Worm (Caenorhabditis elegans) whole organism, L4 larva: Measurements from ENCODE around the gene his-5.

Source experiments
- F37D6.2 ChIP-seq: sonication (generic microtip); optimal IDR thresholded peaks from 2 replicates; lab custom pipeline; 2016; ENCODE audit warnings: mild to moderate bottlenecking, missing genetic modification characterization, missing compliant biosample characterization
- Y5F2A.4 ChIP-seq: fragments of 200-800 bp; sonication (Bioruptor generic); optimal IDR thresholded peaks from 2 replicates; lab custom pipeline; 2018; ENCODE audit warnings: mild to moderate bottlenecking, missing genetic modification characterization, missing compliant biosample characterization
- ZK337.2 ChIP-seq: fragments of 200-800 bp; sonication (Bioruptor generic); IDR thresholded peaks from 2 replicates; pipeline ENCODE4 v1.3.6; 2022; ENCODE audit warnings: missing genetic modification reagents, missing genetic modification characterization, missing compliant biosample characterization
- ZK546.5 ChIP-seq, 2 experiments: sonication (generic microtip); optimal IDR thresholded peaks; 2 replicates each; lab custom pipeline; 2017; ENCODE audit warnings: missing biosample characterization in 2 of 2, missing genetic modification characterization in 2 of 2
- aha-1 ChIP-seq: fragments of 150-350 bp; peaks from one replicate; lab custom pipeline; 2014; ENCODE audit warnings: missing biosample characterization, missing genetic modification characterization
- aly-2 ChIP-seq: sonication (generic microtip); optimal IDR thresholded peaks from 2 replicates; lab custom pipeline; 2018; ENCODE audit warnings: missing biosample characterization, missing genetic modification characterization
- arid-1 ChIP-seq: fragments of 200-800 bp; sonication (Bioruptor generic); conservative IDR thresholded peaks from 2 replicates; pipeline ENCODE4 v1.3.6; 2022; ENCODE audit warnings: missing genetic modification reagents, missing genetic modification characterization, missing compliant biosample characterization
- attf-4 ChIP-seq: sonication (generic microtip); optimal IDR thresholded peaks from 3 replicates; lab custom pipeline; 2017; ENCODE audit warnings: missing biosample characterization, missing genetic modification characterization
- ces-1 ChIP-seq: fragments of 150-350 bp; sonication (generic microtip); optimal IDR thresholded peaks from 4 replicates; lab custom pipeline; 2014; ENCODE audit warnings: missing biosample characterization, missing genetic modification reagents, missing genetic modification characterization
- ctbp-1 ChIP-seq: fragments of 200-800 bp; sonication (Bioruptor generic); IDR thresholded peaks from 2 replicates; pipeline ENCODE4 v1.3.6; 2022; ENCODE audit warnings: missing genetic modification reagents, missing genetic modification characterization, missing compliant biosample characterization
- daf-12 ChIP-seq: fragments of 150-350 bp; optimal IDR thresholded peaks from 2 replicates; lab custom pipeline; 2014; ENCODE audit warnings: missing biosample characterization, missing genetic modification reagents, missing genetic modification characterization
- daf-16 ChIP-seq, 3 experiments: sonication (generic microtip); optimal IDR thresholded peaks; 2 replicates each; lab custom pipeline; 2016 to 2017; ENCODE audit warnings: missing genetic modification characterization in 3 of 3, missing genetic modification reagents in 3 of 3, mild to moderate bottlenecking in 2 of 3, missing compliant biosample characterization in 2 of 3, missing biosample characterization in 1 of 3, moderate library complexity in 1 of 3
- dmd-6 ChIP-seq: fragments of 200-800 bp; sonication (Bioruptor generic); IDR thresholded peaks from 2 replicates; pipeline ENCODE4 v1.3.6; 2022; ENCODE audit warnings: missing genetic modification reagents, missing genetic modification characterization, missing compliant biosample characterization
- dmd-9 ChIP-seq: fragments of 200-800 bp; sonication (Bioruptor generic); IDR thresholded peaks from 2 replicates; pipeline ENCODE4 v1.3.6; 2022; ENCODE audit warnings: missing genetic modification reagents, missing genetic modification characterization, missing compliant biosample characterization
- egl-27 ChIP-seq: sonication (generic microtip); optimal IDR thresholded peaks from 3 replicates; lab custom pipeline; 2017; ENCODE audit warnings: missing biosample characterization, missing genetic modification reagents, missing genetic modification characterization
- hif-1 ChIP-seq, 2 experiments: sonication (generic microtip); optimal IDR thresholded peaks; 2 replicates each; lab custom pipeline; 2016 to 2017; ENCODE audit warnings: missing compliant biosample characterization in 2 of 2, missing genetic modification characterization in 2 of 2, missing genetic modification reagents in 2 of 2, missing genotype in 2 of 2, mild to moderate bottlenecking in 1 of 2
- hlh-11 ChIP-seq: fragments of 200-800 bp; sonication (Bioruptor generic); optimal IDR thresholded peaks from 2 replicates; lab custom pipeline; 2018; ENCODE audit warnings: mild to moderate bottlenecking, missing genetic modification characterization, missing compliant biosample characterization
- hmg-1.1 ChIP-seq: fragments of 200-800 bp; sonication (Bioruptor generic); IDR thresholded peaks from 2 replicates; pipeline ENCODE4 v1.3.6; 2022; ENCODE audit warnings: missing genetic modification reagents, missing genetic modification characterization, missing compliant biosample characterization
- jun-1 ChIP-seq: fragments of 150-350 bp; optimal IDR thresholded peaks from 2 replicates; lab custom pipeline; 2014; ENCODE audit warnings: missing biosample characterization, missing genetic modification reagents, missing genetic modification characterization
- lim-7 ChIP-seq: fragments of 200-800 bp; sonication (Bioruptor generic); IDR thresholded peaks from 2 replicates; pipeline ENCODE4 v1.3.6; 2022; ENCODE audit warnings: missing genetic modification characterization, missing compliant biosample characterization
- lin-1 ChIP-seq: fragments of 200-800 bp; sonication (Bioruptor generic); IDR thresholded peaks from 2 replicates; pipeline ENCODE4 v1.3.6; 2022; ENCODE audit warnings: missing genetic modification reagents, missing genetic modification characterization, missing compliant biosample characterization
- lin-29 ChIP-seq: fragments of 200-800 bp; sonication (Bioruptor generic); IDR thresholded peaks from 2 replicates; pipeline ENCODE4 v1.3.6; 2022; ENCODE audit warnings: missing genetic modification reagents, missing genetic modification characterization, missing compliant biosample characterization
- lin-38 ChIP-seq: fragments of 200-800 bp; sonication (Bioruptor generic); IDR thresholded peaks from 2 replicates; pipeline ENCODE4 v1.3.6; 2022; ENCODE audit warnings: missing genetic modification reagents, missing genetic modification characterization, missing compliant biosample characterization
- lin-39 ChIP-seq: fragments of 150-350 bp; optimal IDR thresholded peaks from 2 replicates; lab custom pipeline; 2014; ENCODE audit warnings: missing biosample characterization, missing genetic modification reagents, missing genetic modification characterization
- lir-3 ChIP-seq: sonication (generic microtip); optimal IDR thresholded peaks from 2 replicates; lab custom pipeline; 2016; ENCODE audit warnings: mild to moderate bottlenecking, missing genetic modification characterization, missing compliant biosample characterization
- lsy-2 ChIP-seq, 2 experiments: fragments of 150-350 bp in 1 of 2; sonication (generic microtip) in 1 of 2; optimal IDR thresholded peaks; 2 replicates each; lab custom pipeline; 2014 to 2017; ENCODE audit warnings: missing biosample characterization in 2 of 2, missing genetic modification characterization in 2 of 2
- madf-5 ChIP-seq, 2 experiments: fragments of 200-800 bp; sonication (Bioruptor generic); IDR thresholded peaks; 2 replicates each; pipeline ENCODE4 v1.3.6; 2022; ENCODE audit warnings: missing compliant biosample characterization in 2 of 2, missing genetic modification characterization in 2 of 2
- madf-9 ChIP-seq: fragments of 200-800 bp; sonication (Bioruptor generic); conservative IDR thresholded peaks from 2 replicates; pipeline ENCODE4 v1.3.6; 2022; ENCODE audit warnings: missing genetic modification reagents, missing genetic modification characterization, missing compliant biosample characterization
- mdt-29 ChIP-seq: fragments of 200-800 bp; sonication (Bioruptor generic); IDR thresholded peaks from 2 replicates; pipeline ENCODE4 v1.3.6; 2022; ENCODE audit warnings: missing genetic modification reagents, missing genetic modification characterization, missing compliant biosample characterization
- mxl-2 ChIP-seq: fragments of 200-800 bp; sonication (Bioruptor generic); conservative IDR thresholded peaks from 2 replicates; pipeline ENCODE4 v1.3.6; 2022; ENCODE audit warnings: missing genetic modification reagents, missing genetic modification characterization, missing compliant biosample characterization
- mxl-3 ChIP-seq: fragments of 200-800 bp; sonication (Bioruptor generic); optimal IDR thresholded peaks from 2 replicates; lab custom pipeline; 2018; ENCODE audit warnings: mild to moderate bottlenecking, missing genetic modification characterization, missing compliant biosample characterization
- nhr-10 ChIP-seq: fragments of 150-350 bp; optimal IDR thresholded peaks from 2 replicates; lab custom pipeline; 2014; ENCODE audit warnings: missing biosample characterization, missing genetic modification characterization
- nhr-102 ChIP-seq: sonication (generic microtip); optimal IDR thresholded peaks from 2 replicates; lab custom pipeline; 2016; ENCODE audit warnings: mild to moderate bottlenecking, missing genetic modification characterization, moderate library complexity, missing compliant biosample characterization
- nhr-111 ChIP-seq: fragments of 200-800 bp; sonication (Bioruptor generic); optimal IDR thresholded peaks from 2 replicates; lab custom pipeline; 2018; ENCODE audit warnings: mild to moderate bottlenecking, missing genetic modification characterization, missing compliant biosample characterization
- nhr-25 ChIP-seq: sonication (generic microtip); optimal IDR thresholded peaks from 2 replicates; lab custom pipeline; 2017; ENCODE audit warnings: missing genetic modification characterization, mild to moderate bottlenecking, missing compliant biosample characterization, antibody characterized with exemption, moderate library complexity, borderline replicate concordance; ENCODE audit not compliant: insufficient read depth
- nhr-28 ChIP-seq: fragments of 150-350 bp; optimal IDR thresholded peaks from 2 replicates; lab custom pipeline; 2014; ENCODE audit warnings: missing biosample characterization, missing genetic modification characterization
- pha-4 ChIP-seq, 2 experiments: fragments of 150-350 bp in 1 of 2; fragments of 200-800 bp in 1 of 2; sonication (Bioruptor generic) in 1 of 2; IDR thresholded peaks in 1 of 2; optimal IDR thresholded peaks in 1 of 2; 2 replicates each; pipeline versions ENCODE4 v1.3.6 to Lab custom; 2014 to 2022; ENCODE audit warnings: missing genetic modification characterization in 2 of 2, missing genetic modification reagents in 2 of 2, missing biosample characterization in 1 of 2, missing compliant biosample characterization in 1 of 2
- php-3 ChIP-seq: fragments of 200-800 bp; sonication (Bioruptor generic); IDR thresholded peaks from 2 replicates; pipeline ENCODE4 v1.3.6; 2022; ENCODE audit warnings: missing genetic modification reagents, missing genetic modification characterization, missing compliant biosample characterization
- set-16 ChIP-seq: fragments of 200-800 bp; sonication (Bioruptor generic); IDR thresholded peaks from 2 replicates; pipeline ENCODE4 v1.3.6; 2022; ENCODE audit warnings: missing genetic modification reagents, missing genetic modification characterization, missing compliant biosample characterization
- skn-1 ChIP-seq: fragments of 150-350 bp; optimal IDR thresholded peaks from 2 replicates; lab custom pipeline; 2014; ENCODE audit warnings: missing biosample characterization, missing genetic modification characterization
- snpc-1.2 ChIP-seq: fragments of 200-800 bp; sonication (Bioruptor generic); IDR thresholded peaks from 2 replicates; pipeline ENCODE4 v1.3.6; 2022; ENCODE audit warnings: missing genetic modification reagents, missing genetic modification characterization, missing compliant biosample characterization
- spr-3 ChIP-seq: fragments of 200-800 bp; sonication (Bioruptor generic); optimal IDR thresholded peaks from 2 replicates; lab custom pipeline; 2018; ENCODE audit warnings: mild to moderate bottlenecking, missing genetic modification characterization, missing compliant biosample characterization
- vab-7 ChIP-seq: fragments of 200-800 bp; sonication (Bioruptor generic); IDR thresholded peaks from 2 replicates; pipeline ENCODE4 v1.3.6; 2022; ENCODE audit warnings: missing genetic modification reagents, missing genetic modification characterization, missing compliant biosample characterization
- zfp-2 ChIP-seq: sonication (generic microtip); optimal IDR thresholded peaks from 2 replicates; lab custom pipeline; 2016; ENCODE audit warnings: mild to moderate bottlenecking, missing genetic modification characterization, missing compliant biosample characterization
- zfp-3 ChIP-seq: fragments of 200-800 bp; sonication (Bioruptor generic); conservative IDR thresholded peaks from 2 replicates; pipeline ENCODE4 v1.3.6; 2022; ENCODE audit warnings: missing genetic modification reagents, missing genetic modification characterization, missing compliant biosample characterization
- zip-11 ChIP-seq: fragments of 200-800 bp; sonication (Bioruptor generic); IDR thresholded peaks from 2 replicates; pipeline ENCODE4 v1.3.6; 2022; ENCODE audit warnings: missing genetic modification characterization, missing compliant biosample characterization
- ztf-11 ChIP-seq: fragments of 150-350 bp; optimal IDR thresholded peaks from 2 replicates; lab custom pipeline; 2014; ENCODE audit warnings: missing biosample characterization, missing genetic modification characterization

The his-5 gene

DNA sequence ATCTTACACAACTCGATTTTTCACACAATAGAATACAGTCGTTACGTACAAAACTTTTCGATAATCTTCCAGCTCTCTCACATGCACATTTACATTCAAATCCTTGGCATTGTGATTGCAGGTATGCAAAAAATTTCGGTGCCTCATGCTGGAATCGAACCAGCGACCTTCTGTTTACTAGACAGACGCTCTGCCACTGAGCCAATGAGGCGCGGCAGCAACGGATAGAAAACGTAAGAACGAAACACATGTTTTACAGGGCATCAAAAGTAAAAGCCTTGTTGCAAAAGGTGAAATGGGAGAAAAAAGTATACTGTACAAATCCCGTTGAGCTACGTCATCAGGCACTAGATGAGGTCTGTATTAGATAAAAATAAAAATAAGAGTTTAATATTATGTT lies 39.0 kb upstream of the his-5 start (continued):
- TF ChIP-seq lin-1 (GFP tag; lab: Robert Waterston, UW) (0 out of 2 replicates have a peak, but pooled peaks have one; percentile 11), arid-1 (GFP tag; lab: Robert Waterston, UW) (peak; percentile 43; the same call in 1 of the 2 replicates), ZK337.2 (no peak), hif-1 (tag; optimal IDR thresholded peaks at IDR 0.05; lab: Kevin White, UChicago) (no peak), ctbp-1 (GFP tag; lab: Robert Waterston, UW) (peak; percentile 72), lim-7 (GFP tag; lab: Robert Waterston, UW) (peak; percentile 69), lsy-2 (tag; optimal IDR thresholded peaks at IDR 0.05; lab: Kevin White, UChicago) (no peak), nhr-25 (no peak), set-16 (no peak), nhr-10 (tag; lab: Kevin White, UChicago) (no peak), aha-1 (no peak), pha-4 (GFP tag; IDR thresholded peaks at IDR 0.05; lab: Robert Waterston, UW) (peak; percentile 65), pha-4 (tag; optimal IDR thresholded peaks at IDR 0.05; lab: Kevin White, UChicago) (no peak), mxl-2 (GFP tag; lab: Robert Waterston, UW) (no peak), lin-29 (GFP tag; lab: Robert Waterston, UW) (no peak), dmd-9 (GFP tag; lab: Robert Waterston, UW) (no peak), egl-27 (tag; lab: Kevin White, UChicago) (no peak), php-3 (GFP tag; lab: Robert Waterston, UW) (peak; percentile 56; the same call in 1 of the 2 replicates)

DNA sequence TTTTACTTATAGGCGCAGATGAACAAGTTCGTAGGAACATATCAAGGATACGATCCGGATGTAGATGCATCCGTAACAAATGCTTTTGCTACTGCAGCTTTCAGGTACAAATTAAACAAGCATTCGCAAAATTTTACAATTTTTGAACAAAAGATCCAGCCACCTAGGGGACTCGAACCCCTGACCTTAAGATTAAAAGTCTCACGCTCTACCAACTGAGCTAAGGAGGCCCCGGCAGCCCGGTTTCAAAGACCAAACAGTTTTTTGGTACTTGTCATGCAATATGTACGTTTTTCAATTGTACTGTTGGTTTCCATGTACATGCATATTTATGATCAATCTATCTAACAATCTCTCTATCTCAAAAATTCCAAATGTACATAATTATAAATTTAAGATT lies 35.6 kb upstream of the his-5 start:
- TF ChIP-seq lim-7 (GFP tag; lab: Robert Waterston, UW), result peak; percentile 91
- no peak for TF ChIP-seq ztf-11 (tag; lab: Kevin White, UChicago)
- TF ChIP-seq hlh-11 (tag; lab: Kevin White, UChicago), result no peak
- peak; percentile 47; the same call in 1 of the 2 replicates for TF ChIP-seq arid-1 (GFP tag; lab: Robert Waterston, UW)
- peak; percentile 67 for TF ChIP-seq lin-38 (GFP tag; lab: Robert Waterston, UW)
- TF ChIP-seq aly-2 (tag; lab: Kevin White, UChicago), result no peak
- no peak for TF ChIP-seq hif-1 (tag; optimal IDR thresholded peaks at IDR 0.05; lab: Kevin White, UChicago)
- peak in 1 of 2 experiments; percentile 8 for TF ChIP-seq daf-16 (GFP tag; optimal IDR thresholded peaks at IDR 0.05; lab: Kevin White, UChicago)
- TF ChIP-seq daf-16 (tag; optimal IDR thresholded peaks at IDR 0.05; lab: Kevin White, UChicago), result no peak
- no peak for TF ChIP-seq daf-12 (tag; lab: Kevin White, UChicago)
- TF ChIP-seq nhr-102, result no peak
- no peak for TF ChIP-seq mxl-3 (GFP tag; lab: Kevin White, UChicago)
- TF ChIP-seq lir-3, result peak; percentile 15
- peak; percentile 52; the same call in 1 of the 2 replicates for TF ChIP-seq snpc-1.2 (GFP tag; lab: Robert Waterston, UW)
- TF ChIP-seq ZK337.2, result no peak
- no peak for TF ChIP-seq Y5F2A.4 (GFP tag; lab: Kevin White, UChicago)
- no peak for TF ChIP-seq attf-4 (tag; lab: Kevin White, UChicago)
- no peak for TF ChIP-seq aha-1
- no peak for TF ChIP-seq zip-11 (GFP tag; lab: Robert Waterston, UW)
- TF ChIP-seq lin-39 (tag; lab: Kevin White, UChicago), result no peak
- TF ChIP-seq egl-27 (tag; lab: Kevin White, UChicago), result no peak
- TF ChIP-seq ZK546.5 (tag; optimal IDR thresholded peaks at IDR 0.05; lab: Kevin White, UChicago), result no peak
- TF ChIP-seq hmg-1.1 (GFP tag; lab: Robert Waterston, UW), result no peak
- TF ChIP-seq zfp-3 (GFP tag; lab: Robert Waterston, UW), result no peak
- no peak for TF ChIP-seq madf-9 (GFP tag; lab: Robert Waterston, UW)
- TF ChIP-seq skn-1, result no peak
- no peak for TF ChIP-seq spr-3 (GFP tag; lab: Kevin White, UChicago)
- TF ChIP-seq vab-7 (GFP tag; lab: Robert Waterston, UW), result peak; percentile 42; the same call in 1 of the 2 replicates
- TF ChIP-seq madf-5 (GFP tag; IDR thresholded peaks at IDR 0.05; lab: Robert Waterston, UW), result 0 out of 4 replicates have a peak, but pooled peaks have one; percentile 51 to 66
- TF ChIP-seq pha-4 (GFP tag; IDR thresholded peaks at IDR 0.05; lab: Robert Waterston, UW), result peak; percentile 53; the same call in 1 of the 2 replicates
- no peak for TF ChIP-seq pha-4 (tag; optimal IDR thresholded peaks at IDR 0.05; lab: Kevin White, UChicago)
- no peak for TF ChIP-seq mdt-29 (GFP tag; lab: Robert Waterston, UW)
- TF ChIP-seq mxl-2 (GFP tag; lab: Robert Waterston, UW), result no peak
- no peak for TF ChIP-seq F37D6.2
- TF ChIP-seq nhr-111 (GFP tag; lab: Kevin White, UChicago), result no peak
- no peak for TF ChIP-seq ces-1
- no peak for TF ChIP-seq dmd-6 (GFP tag; lab: Robert Waterston, UW)
- TF ChIP-seq zfp-2 (tag; lab: Kevin White, UChicago), result no peak
- TF ChIP-seq jun-1 (tag; lab: Kevin White, UChicago), result no peak
- no peak for TF ChIP-seq nhr-28
